Worm (Caenorhabditis elegans) whole organism, late embryonic: ENCODE measurements around the gene fbxb-105.

Experiments
- C08G9.2 ChIP-seq: sonication (generic microtip); optimal IDR thresholded peaks from 2 replicates; lab custom pipeline; 2016; ENCODE audit warnings: mild to moderate bottlenecking, missing genetic modification characterization, moderate library complexity, missing compliant biosample characterization
- Y22D7AL.16 ChIP-seq: sonication (generic microtip); optimal IDR thresholded peaks from 2 replicates; lab custom pipeline; 2016; ENCODE audit warnings: missing genetic modification characterization, missing compliant biosample characterization
- ahr-1 ChIP-seq: sonication (generic microtip); optimal IDR thresholded peaks from 2 replicates; lab custom pipeline; 2016; ENCODE audit warnings: missing genetic modification characterization, missing compliant biosample characterization
- ceh-14 ChIP-seq: sonication (generic microtip); optimal IDR thresholded peaks from 2 replicates; lab custom pipeline; 2016; ENCODE audit warnings: missing genotype, missing genetic modification characterization, missing compliant biosample characterization
- ceh-19 ChIP-seq: fragments of 200-800 bp; sonication (Bioruptor generic); optimal IDR thresholded peaks from 2 replicates; lab custom pipeline; 2018; ENCODE audit warnings: mild to moderate bottlenecking, missing genetic modification characterization, missing compliant biosample characterization
- ceh-22 ChIP-seq: sonication (generic microtip); optimal IDR thresholded peaks from 2 replicates; lab custom pipeline; 2017; ENCODE audit warnings: missing biosample characterization, missing genetic modification characterization
- ceh-31 ChIP-seq: sonication (generic microtip); optimal IDR thresholded peaks from 2 replicates; lab custom pipeline; 2016; ENCODE audit warnings: missing genetic modification characterization, missing compliant biosample characterization
- ceh-48 ChIP-seq: sonication (generic microtip); optimal IDR thresholded peaks from 2 replicates; lab custom pipeline; 2016; ENCODE audit warnings: missing genetic modification characterization, inconsistent platforms, missing compliant biosample characterization
- ceh-6 ChIP-seq: fragments of 200-800 bp; sonication (Bioruptor generic); optimal IDR thresholded peaks from 2 replicates; lab custom pipeline; 2018; ENCODE audit warnings: mild to moderate bottlenecking, missing genetic modification characterization, missing compliant biosample characterization
- che-1 ChIP-seq: sonication (generic microtip); optimal IDR thresholded peaks from 2 replicates; lab custom pipeline; 2016; ENCODE audit warnings: mild to moderate bottlenecking, missing genetic modification characterization, missing compliant biosample characterization
- elt-2 ChIP-seq: sonication (generic microtip); optimal IDR thresholded peaks from 2 replicates; lab custom pipeline; 2016; ENCODE audit warnings: missing genetic modification reagents, missing genetic modification characterization, missing compliant biosample characterization
- eyg-1 ChIP-seq: sonication (generic microtip); optimal IDR thresholded peaks from 2 replicates; lab custom pipeline; 2016; ENCODE audit warnings: missing genotype, missing genetic modification characterization, missing compliant biosample characterization
- fax-1 ChIP-seq: sonication (generic microtip); optimal IDR thresholded peaks from 2 replicates; lab custom pipeline; 2016; ENCODE audit warnings: missing genotype, missing genetic modification characterization, missing compliant biosample characterization
- hlh-13 ChIP-seq: fragments of 200-800 bp; sonication (Bioruptor generic); optimal IDR thresholded peaks from 2 replicates; lab custom pipeline; 2018; ENCODE audit warnings: mild to moderate bottlenecking, missing genetic modification characterization, missing compliant biosample characterization
- hlh-15 ChIP-seq: sonication (generic microtip); optimal IDR thresholded peaks from 2 replicates; lab custom pipeline; 2016; ENCODE audit warnings: missing genetic modification characterization, missing compliant biosample characterization
- hlh-30 ChIP-seq: sonication (generic microtip); optimal IDR thresholded peaks from 2 replicates; lab custom pipeline; 2017; ENCODE audit warnings: antibody characterized with exemption, missing genetic modification characterization, missing compliant biosample characterization; ENCODE audit not compliant: insufficient read depth
- hlh-8 ChIP-seq: sonication (generic microtip); optimal IDR thresholded peaks from 2 replicates; lab custom pipeline; 2016; ENCODE audit warnings: missing genotype, missing genetic modification characterization, missing compliant biosample characterization
- madf-2 ChIP-seq: sonication (generic microtip); optimal IDR thresholded peaks from 2 replicates; lab custom pipeline; 2017; ENCODE audit warnings: missing genetic modification characterization, missing compliant biosample characterization
- nhr-232 ChIP-seq: sonication (generic microtip); optimal IDR thresholded peaks from 2 replicates; lab custom pipeline; 2016; ENCODE audit warnings: missing genetic modification characterization, missing compliant biosample characterization
- odd-2 ChIP-seq: sonication (generic microtip); optimal IDR thresholded peaks from 2 replicates; lab custom pipeline; 2017; ENCODE audit warnings: antibody characterized with exemption, mild to moderate bottlenecking, missing genetic modification characterization, missing compliant biosample characterization
- pag-3 ChIP-seq: sonication (generic microtip); optimal IDR thresholded peaks from 2 replicates; lab custom pipeline; 2016; ENCODE audit warnings: missing compliant biosample characterization, missing genetic modification characterization, borderline replicate concordance
- pat-9 ChIP-seq: fragments of 200-800 bp; sonication (Bioruptor generic); optimal IDR thresholded peaks from 2 replicates; lab custom pipeline; 2018; ENCODE audit warnings: mild to moderate bottlenecking, missing genetic modification characterization, moderate library complexity, missing compliant biosample characterization
- pax-1 ChIP-seq: fragments of 150-350 bp; optimal IDR thresholded peaks from 2 replicates; lab custom pipeline; 2014; ENCODE audit warnings: missing biosample characterization, missing genetic modification characterization
- pha-2 ChIP-seq: sonication (generic microtip); optimal IDR thresholded peaks from 2 replicates; lab custom pipeline; 2017; ENCODE audit warnings: mild to moderate bottlenecking, missing genetic modification characterization, missing compliant biosample characterization
- pros-1 ChIP-seq: fragments of 150-350 bp; optimal IDR thresholded peaks from 2 replicates; lab custom pipeline; 2014; ENCODE audit warnings: missing biosample characterization, missing genetic modification reagents, missing genetic modification characterization
- rnt-1 ChIP-seq: sonication (generic microtip); optimal IDR thresholded peaks from 2 replicates; lab custom pipeline; 2016; ENCODE audit warnings: missing genetic modification characterization, missing compliant biosample characterization
- sdc-2 ChIP-seq: sonication (generic microtip); optimal IDR thresholded peaks from 2 replicates; lab custom pipeline; 2016; ENCODE audit warnings: missing genotype, missing genetic modification characterization, missing compliant biosample characterization
- tbx-2 ChIP-seq: sonication (generic microtip); optimal IDR thresholded peaks from 2 replicates; lab custom pipeline; 2016; ENCODE audit warnings: missing genetic modification characterization, missing compliant biosample characterization
- unc-42 ChIP-seq: sonication (generic microtip); optimal IDR thresholded peaks from 2 replicates; lab custom pipeline; 2016; ENCODE audit warnings: missing genotype, missing genetic modification characterization, missing compliant biosample characterization
- unc-55 ChIP-seq: sonication (generic microtip); optimal IDR thresholded peaks from 2 replicates; lab custom pipeline; 2017; ENCODE audit warnings: missing biosample characterization, missing genetic modification reagents, missing genetic modification characterization
- unc-86 ChIP-seq: sonication (generic microtip); optimal IDR thresholded peaks from 2 replicates; lab custom pipeline; 2016; ENCODE audit warnings: missing genetic modification characterization, missing compliant biosample characterization
- zip-5 ChIP-seq: sonication (generic microtip); optimal IDR thresholded peaks from 2 replicates; lab custom pipeline; 2016; ENCODE audit warnings: missing genetic modification characterization, missing compliant biosample characterization

The fbxb-105 gene

DNA sequence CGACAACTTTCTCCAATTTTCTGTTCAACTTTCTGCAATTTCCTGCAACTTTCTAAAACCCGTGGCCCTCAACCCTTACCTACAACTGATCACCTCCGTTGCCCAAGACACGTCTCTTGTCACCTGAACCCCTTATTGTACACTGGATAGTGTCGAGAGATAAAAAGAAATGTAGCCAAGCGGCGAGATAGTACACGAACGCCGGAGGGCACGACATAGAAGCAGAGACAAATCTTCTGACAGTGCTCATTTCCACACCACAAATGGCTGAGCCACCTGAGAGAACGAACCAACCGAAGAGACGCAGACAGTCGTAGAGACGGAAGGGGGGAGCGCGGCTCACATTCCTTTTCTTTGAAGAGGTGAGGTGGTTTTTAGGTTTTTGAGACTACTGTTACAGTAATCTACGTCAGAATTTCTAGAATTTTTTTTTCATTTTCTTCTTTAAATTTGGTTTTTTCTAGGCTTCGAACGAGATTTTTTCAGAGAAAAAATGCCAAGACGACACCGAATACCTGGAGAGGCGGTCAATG lies 37.1 kb upstream of the fbxb-105 start, which contains the start of gene K12H6.12:
K12H6.12 (plus strand) TSS at position 483 of the 533 bp plus-strand sequence.
- TF ChIP-seq hlh-15, result no peak
- TF ChIP-seq madf-2 (tag; lab: Kevin White, UChicago), result no peak
- no peak for TF ChIP-seq pat-9 (tag; lab: Kevin White, UChicago)
- TF ChIP-seq eyg-1 (tag; lab: Kevin White, UChicago), result no peak
- no peak for TF ChIP-seq hlh-13 (GFP tag; lab: Kevin White, UChicago)
- no peak for TF ChIP-seq zip-5 (tag; lab: Kevin White, UChicago)
- no peak for TF ChIP-seq C08G9.2 (tag; lab: Kevin White, UChicago)
- TF ChIP-seq elt-2 (tag; lab: Kevin White, UChicago), result no peak
- TF ChIP-seq pha-2, result no peak
- peak; percentile 15 for TF ChIP-seq tbx-2 (tag; lab: Kevin White, UChicago)
- no peak for TF ChIP-seq ahr-1 (tag; lab: Kevin White, UChicago)
- peak; percentile 29 for TF ChIP-seq unc-55
- peak; percentile 77 for TF ChIP-seq hlh-30
- TF ChIP-seq pag-3 (tag; lab: Kevin White, UChicago), result no peak
- TF ChIP-seq odd-2, result no peak

DNA sequence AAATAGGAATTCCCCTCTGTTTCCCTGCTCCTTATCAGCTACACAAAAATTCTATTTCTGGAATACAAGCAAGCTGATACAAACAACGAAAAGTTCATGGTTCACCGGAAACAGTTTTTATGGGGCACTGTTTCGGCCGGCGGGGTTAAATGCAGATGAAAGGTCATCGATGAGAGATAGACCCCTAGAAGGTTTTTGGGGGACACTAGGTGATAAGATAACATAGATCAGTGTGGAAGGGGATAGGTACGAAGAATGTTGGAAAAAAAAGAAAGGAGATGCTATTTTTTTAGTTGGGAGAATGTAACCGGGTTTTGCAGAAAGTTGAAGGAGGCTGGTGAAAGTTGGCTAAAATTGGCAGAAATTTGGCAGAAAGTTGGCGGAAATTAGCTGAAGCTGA lies 34.9 kb upstream of the fbxb-105 start:
- no peak for TF ChIP-seq ceh-48
- peak; percentile 37 for TF ChIP-seq elt-2 (tag; lab: Kevin White, UChicago)
- TF ChIP-seq, all 69 proteins: peak for 1

ce11 chrII:2804949-2805348 lies 34.3 kb upstream of the fbxb-105 start:
- TF ChIP-seq odd-2 (no peak), che-1 (tag; lab: Kevin White, UChicago) (no peak), sdc-2 (tag; lab: Kevin White, UChicago) (no peak), ceh-6 (GFP tag; lab: Kevin White, UChicago) (no peak), fax-1 (tag; lab: Kevin White, UChicago) (no peak), ceh-22 (no peak), rnt-1 (tag; lab: Kevin White, UChicago) (no peak), ceh-14 (tag; lab: Kevin White, UChicago) (no peak), eyg-1 (tag; lab: Kevin White, UChicago) (no peak), ceh-31 (tag; lab: Kevin White, UChicago) (no peak), pax-1 (tag; lab: Kevin White, UChicago) (no peak), ceh-19 (GFP tag; lab: Kevin White, UChicago) (no peak), unc-86 (no peak), unc-42 (tag; lab: Kevin White, UChicago) (no peak), nhr-232 (tag; lab: Kevin White, UChicago) (no peak)

- TF ChIP-seq rnt-1 (tag; lab: Kevin White, UChicago) (no peak), hlh-8 (peak; percentile 69), pros-1 (tag; lab: Kevin White, UChicago) (no peak)
Measured at ce11 chrII:2804245-2804644, 33.6 kb upstream of the fbxb-105 start.

DNA sequence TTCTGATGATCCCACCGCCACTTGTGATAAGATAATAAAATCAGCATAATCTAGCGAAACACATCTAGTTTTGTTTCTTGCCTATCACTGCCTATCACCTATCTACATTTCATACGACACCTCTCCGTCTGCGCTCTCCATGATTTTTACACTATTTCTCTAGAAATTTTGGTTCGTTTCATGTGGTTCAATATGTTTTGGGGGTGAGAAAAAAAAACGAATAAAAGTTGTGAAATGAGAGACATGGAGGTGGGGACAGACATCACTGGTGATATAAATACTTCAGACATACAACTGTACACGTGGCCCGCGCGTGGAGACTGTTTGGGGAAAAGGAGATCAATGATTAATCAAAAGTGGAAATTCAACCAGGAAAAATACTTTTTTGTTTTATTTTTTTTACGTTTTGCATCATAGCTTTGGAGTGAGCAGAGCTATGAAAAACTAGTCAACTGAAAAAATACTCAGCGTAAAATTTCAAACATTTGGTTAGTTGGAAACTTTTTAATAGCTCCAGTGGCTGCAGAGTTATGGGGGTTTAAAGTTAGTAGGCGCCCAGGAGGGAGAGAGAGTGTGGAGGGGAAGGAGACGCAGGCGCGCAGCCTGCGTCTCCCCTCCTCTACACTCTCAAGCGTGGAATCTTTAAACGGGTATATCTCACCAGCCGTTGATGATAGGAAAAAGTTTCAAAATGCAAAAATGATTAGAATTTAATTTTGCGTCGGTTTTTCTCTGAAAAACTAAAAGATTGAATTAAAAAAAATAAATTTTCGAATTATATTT lies 32.3 kb upstream of the fbxb-105 start:
- TF ChIP-seq elt-2 (tag; lab: Kevin White, UChicago) (peak; percentile 88), ceh-14 (tag; lab: Kevin White, UChicago) (no peak), Y22D7AL.16 (tag; lab: Kevin White, UChicago) (no peak)
